In the genomic region with DNA sequence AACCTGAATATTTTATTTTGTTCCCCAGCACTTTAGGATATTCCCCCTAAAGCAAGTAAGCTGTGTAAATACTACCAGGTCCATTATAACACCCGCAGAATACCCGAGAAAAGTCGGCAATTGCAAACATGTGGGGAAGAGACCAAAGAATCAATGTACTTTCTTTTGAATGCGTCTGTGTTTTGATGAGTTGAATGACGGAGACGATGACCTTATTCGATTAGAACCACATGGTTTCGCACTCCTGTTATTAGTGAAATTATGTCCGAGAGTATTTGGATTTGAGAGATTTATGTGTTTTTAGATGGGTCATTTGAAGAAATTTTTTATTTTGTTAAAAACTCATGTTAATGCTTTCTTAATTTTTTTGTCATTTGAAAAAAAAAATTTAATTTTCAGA, we compare ENCODE assay signal across 1 worm cellular context.
TF ChIP-seq lines count a peak whose summit lies in the region.

No protein-coding gene starts in this region.

TF ChIP-seq in whole organism, L1 larva, 84 proteins besides CTCF, POLR2A, EP300 and RAD21 (continued from another document):
- no peak for TF ChIP-seq isw-1 (GFP tag; IDR thresholded peaks at IDR 0.05; lab: Robert Waterston, UW)
- TF ChIP-seq C34B4.2 (tag; optimal IDR thresholded peaks at IDR 0.05; lab: Kevin White, UChicago), result no peak
- TF ChIP-seq sup-37 (GFP tag; optimal IDR thresholded peaks at IDR 0.05; lab: Kevin White, UChicago), result no peak
- no peak for TF ChIP-seq unc-86 (tag; optimal IDR thresholded peaks at IDR 0.05; lab: Kevin White, UChicago)
- no peak for TF ChIP-seq ceh-63 (GFP tag; optimal IDR thresholded peaks at IDR 0.05; lab: Kevin White, UChicago)
- TF ChIP-seq elt-2 (tag; optimal IDR thresholded peaks at IDR 0.05; lab: Kevin White, UChicago), result no peak
- no peak for TF ChIP-seq lsy-2 (tag; optimal IDR thresholded peaks at IDR 0.05; lab: Kevin White, UChicago)
- no peak for TF ChIP-seq mab-9 (GFP tag; IDR thresholded peaks at IDR 0.05; lab: Robert Waterston, UW)
- TF ChIP-seq efl-1 (optimal IDR thresholded peaks at IDR 0.05; lab: Kevin White, UChicago), result no peak
- TF ChIP-seq efl-1 (GFP tag; optimal IDR thresholded peaks at IDR 0.05 in 1 of 2; lab: Kevin White, UChicago), result no peak
- no peak for TF ChIP-seq egl-13 (tag; optimal IDR thresholded peaks at IDR 0.05; lab: Kevin White, UChicago)
- no peak for TF ChIP-seq skn-1 (tag; optimal IDR thresholded peaks at IDR 0.05; lab: Kevin White, UChicago)
- TF ChIP-seq hlh-17 (GFP tag; optimal IDR thresholded peaks at IDR 0.05; lab: Kevin White, UChicago; ENCODE audit: borderline replicate concordance), result no peak
- no peak for TF ChIP-seq zag-1 (tag; optimal IDR thresholded peaks at IDR 0.05; lab: Kevin White, UChicago)
- TF ChIP-seq xbp-1 (tag; optimal IDR thresholded peaks at IDR 0.05; lab: Kevin White, UChicago), result no peak
- no peak for TF ChIP-seq nhr-77 (tag; optimal IDR thresholded peaks at IDR 0.05; lab: Kevin White, UChicago)
- no peak for TF ChIP-seq egl-27 (tag; optimal IDR thresholded peaks at IDR 0.05; lab: Kevin White, UChicago)
- no peak for TF ChIP-seq lin-15B (tag; optimal IDR thresholded peaks at IDR 0.05; lab: Kevin White, UChicago)
- peak; percentile 89 for TF ChIP-seq blmp-1 (tag; optimal IDR thresholded peaks at IDR 0.05; lab: Kevin White, UChicago)
- TF ChIP-seq dsc-1 (tag; optimal IDR thresholded peaks at IDR 0.05; lab: Kevin White, UChicago), result peak; percentile 90
- no peak for TF ChIP-seq pqm-1 (tag; optimal IDR thresholded peaks at IDR 0.05; lab: Kevin White, UChicago)
- peak; percentile 10 for TF ChIP-seq lin-13 (GFP tag; optimal IDR thresholded peaks at IDR 0.05; lab: Kevin White, UChicago)
- TF ChIP-seq lin-14 (GFP tag; optimal IDR thresholded peaks at IDR 0.05; lab: Kevin White, UChicago), result no peak
- TF ChIP-seq nhr-28 (tag; optimal IDR thresholded peaks at IDR 0.05; lab: Kevin White, UChicago), result no peak
- TF ChIP-seq fkh-4 (tag; optimal IDR thresholded peaks at IDR 0.05; lab: Kevin White, UChicago; ENCODE audit: borderline replicate concordance), result peak; percentile 32
- TF ChIP-seq irx-1 (tag; optimal IDR thresholded peaks at IDR 0.05; lab: Kevin White, UChicago), result no peak
- no peak for TF ChIP-seq snpc-4 (tag; optimal IDR thresholded peaks at IDR 0.05; lab: Kevin White, UChicago)
- peak; percentile 45 for TF ChIP-seq nhr-71 (tag; optimal IDR thresholded peaks at IDR 0.05; lab: Kevin White, UChicago)
- TF ChIP-seq pax-3 (tag; optimal IDR thresholded peaks at IDR 0.05; lab: Kevin White, UChicago), result no peak
- no peak for TF ChIP-seq nhr-237 (tag; optimal IDR thresholded peaks at IDR 0.05; lab: Kevin White, UChicago)
- TF ChIP-seq efl-3 (GFP tag; optimal IDR thresholded peaks at IDR 0.05; lab: Kevin White, UChicago), result no peak
- TF ChIP-seq lin-39 (tag; optimal IDR thresholded peaks at IDR 0.05; lab: Kevin White, UChicago), result no peak
- no peak for TF ChIP-seq lir-3 (tag; optimal IDR thresholded peaks at IDR 0.05; lab: Kevin White, UChicago; ENCODE audit: poor library complexity)
- TF ChIP-seq mef-2 (tag; optimal IDR thresholded peaks at IDR 0.05; lab: Kevin White, UChicago), result no peak
- TF ChIP-seq grh-1 (GFP tag; IDR thresholded peaks at IDR 0.05; lab: Robert Waterston, UW), result no peak
- TF ChIP-seq nhr-11 (tag; optimal IDR thresholded peaks at IDR 0.05; lab: Kevin White, UChicago), result no peak
- TF ChIP-seq alr-1 (tag; optimal IDR thresholded peaks at IDR 0.05; lab: Kevin White, UChicago; ENCODE audit: borderline replicate concordance), result no peak
- no peak for TF ChIP-seq sox-4 (tag; optimal IDR thresholded peaks at IDR 0.05; lab: Kevin White, UChicago)
- no peak for TF ChIP-seq hlh-4 (tag; optimal IDR thresholded peaks at IDR 0.05; lab: Kevin White, UChicago)
- no peak for TF ChIP-seq fkh-10 (GFP tag; optimal IDR thresholded peaks at IDR 0.05; lab: Kevin White, UChicago)
- TF ChIP-seq mep-1 (tag; optimal IDR thresholded peaks at IDR 0.05; lab: Kevin White, UChicago), result peak; percentile 2
- no peak for TF ChIP-seq ets-5 (GFP tag; IDR thresholded peaks at IDR 0.05; lab: Robert Waterston, UW)
